Fruit fly (Drosophila melanogaster) whole organism, larva: ENCODE measurements around the gene CG6893.

Source experiments
- noc ChIP-seq: fragments of 200-800 bp; sonication (Bioruptor generic); optimal IDR thresholded peaks from 3 replicates; lab custom pipeline; 2019; ENCODE audit warnings: missing biosample characterization, mild to moderate bottlenecking, missing genetic modification characterization, moderate library complexity

CG6893 gene

dm6 chr3L:18693887-18694286, at the start of gene CG6893:
CG6893 (plus strand) TSS chr3L:18694187.
- no peak for TF ChIP-seq noc

dm6 chr3L:18653737-18654136, 40.2 kb upstream of the CG6893 start:
- no peak for TF ChIP-seq noc

- no peak for TF ChIP-seq noc
Observed at dm6 chr3L:18665594-18665993, 28.4 kb upstream of the CG6893 start.

- no peak for TF ChIP-seq noc
Observed at dm6 chr3L:18667115-18667514, 26.9 kb upstream of the CG6893 start, which contains the start of gene CG42495. CG42495 (plus strand) TSS chr3L:18667361.

- no peak for TF ChIP-seq noc
Observed at dm6 chr3L:18669874-18670273, 24.1 kb upstream of the CG6893 start.

dm6 chr3L:18672203-18672602, 21.8 kb upstream of the CG6893 start:
- peak; percentile 59 for TF ChIP-seq noc

- TF ChIP-seq noc, result no peak
Observed at dm6 chr3L:18672986-18673633, 20.9 kb upstream of the CG6893 start, which contains the start of gene Capr. Capr (minus strand) TSS chr3L:18673324.

dm6 chr3L:18675363-18675866, 18.6 kb upstream of the CG6893 start, which contains the start of the genes GNBP2 and GNBP1:
GNBP2 (minus strand) TSS chr3L:18675413.
GNBP1 (plus strand) TSS chr3L:18675800.
- peak; percentile 83 for TF ChIP-seq noc

dm6 chr3L:18681550-18682217, 12.3 kb upstream of the CG6893 start, which contains the start of the genes Sgf11 and CG32202:
Sgf11 (minus strand) TSS chr3L:18681836.
CG32202 (plus strand) TSS chr3L:18682184.
- TF ChIP-seq noc, result peak; percentile 47

- TF ChIP-seq noc, result no peak
Observed at dm6 chr3L:18683846-18684245, 10.1 kb upstream of the CG6893 start, which contains the start of gene Chmp1. Chmp1 (minus strand) TSS chr3L:18684061.

- TF ChIP-seq noc, result peak; percentile 15
Observed at dm6 chr3L:18686220-18686801, 7.7 kb upstream of the CG6893 start, which contains the start of gene Cyp12c1. Cyp12c1 (minus strand) TSS chr3L:18686319.

dm6 chr3L:18698312-18698711, 4.3 kb downstream of the CG6893 start, which contains the start of gene Dic4:
Dic4 (minus strand) TSS chr3L:18698412.
- no peak for TF ChIP-seq noc

dm6 chr3L:18723172-18723571, 29.2 kb downstream of the CG6893 start, which contains the start of gene CG12477:
CG12477 (minus strand) TSS chr3L:18723272.
- no peak for TF ChIP-seq noc

dm6 chr3L:18742935-18743466, 49.0 kb downstream of the CG6893 start:
- no peak for TF ChIP-seq noc

- TF ChIP-seq noc, result no peak
Observed at dm6 chr3L:18743679-18744078, 49.7 kb downstream of the CG6893 start.

- TF ChIP-seq noc, result no peak
Observed at dm6 chr3L:18744188-18744587, 50.2 kb downstream of the CG6893 start, which contains the start of gene CG6885. CG6885 (plus strand) TSS chr3L:18744488.
